Worm (Caenorhabditis elegans): Measurements from ENCODE around the gene tars-1.

DNA sequence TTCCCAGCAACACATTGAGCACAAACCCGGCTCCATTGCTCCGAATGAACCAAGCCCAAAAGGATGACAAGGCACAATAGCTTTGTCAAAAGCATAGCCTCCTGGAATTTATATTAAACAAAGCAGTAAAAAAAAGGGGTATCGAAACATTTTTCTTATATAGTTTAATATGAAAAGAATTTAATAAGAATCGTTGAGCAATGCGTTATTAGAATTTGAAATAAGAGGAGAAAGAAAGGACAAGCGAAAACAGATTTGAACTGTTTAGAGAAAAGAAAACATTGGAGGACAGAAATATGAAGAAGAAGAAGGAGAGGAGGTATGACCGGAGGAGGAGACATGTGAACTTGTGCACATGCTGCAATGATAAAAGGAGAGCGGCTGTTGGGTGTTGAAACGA is 10.3 kb downstream of the tars-1 start, which contains the start of gene C47D12.5:
- no peak for TF ChIP-seq skn-1 (tag; optimal IDR thresholded peaks at IDR 0.05)
- no peak for TF ChIP-seq nhr-11 (tag; optimal IDR thresholded peaks at IDR 0.05)

Measured in whole organism, L2 larva.